Fruit fly (Drosophila melanogaster): ENCODE results near the gene csw.

The csw gene

DNA sequence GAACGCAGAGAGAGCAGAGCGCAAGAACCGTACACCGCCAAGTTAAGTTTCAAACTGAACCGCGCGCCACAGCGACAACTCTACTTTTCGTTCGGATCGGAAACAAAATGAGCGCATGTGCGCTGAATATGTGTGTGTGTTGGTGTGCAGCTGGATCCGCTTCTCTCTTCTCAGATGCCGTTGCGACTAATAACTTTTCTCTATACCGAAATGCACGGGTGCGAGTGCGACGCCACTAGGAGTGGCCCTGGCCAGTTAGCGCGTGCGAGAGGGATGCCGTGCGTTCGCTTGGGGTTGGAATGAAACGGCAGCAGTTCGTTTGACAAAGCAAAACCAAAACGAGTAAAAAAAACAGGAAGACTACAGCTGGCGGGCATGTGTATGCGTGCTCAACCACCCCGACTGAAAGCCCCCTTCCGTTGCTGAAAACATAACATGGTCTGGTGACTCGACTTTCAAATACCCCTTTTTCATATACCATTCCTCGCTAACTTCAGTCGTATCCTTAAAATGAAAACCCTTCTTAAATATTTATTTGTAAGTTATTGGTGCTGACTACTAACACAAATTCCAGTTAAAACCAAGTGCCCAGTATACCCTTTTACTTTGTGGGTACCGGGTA is 42.9 kb downstream of the csw start (continued):
- TF ChIP-seq kah (GFP tag; optimal IDR thresholded peaks at IDR 0.05) (peak; percentile 99), yki (optimal IDR thresholded peaks at IDR 0.05) (peak; percentile 29), CG8924 (tag; optimal IDR thresholded peaks at IDR 0.05) (peak; percentile 100), en (GFP tag; optimal IDR thresholded peaks at IDR 0.05) (peak; percentile 100), CHES-1-like (GFP tag; optimal IDR thresholded peaks at IDR 0.05) (peak; percentile 100), pfk (GFP tag; optimal IDR thresholded peaks at IDR 0.05) (peak; percentile 82), ash1 (GFP tag; optimal IDR thresholded peaks at IDR 0.05) (peak; percentile 100), CG4854 (GFP tag; optimal IDR thresholded peaks at IDR 0.05) (peak; percentile 100), dimm (GFP tag; IDR thresholded peaks at IDR 0.05) (peak; percentile 100), B-H1 (GFP tag; IDR thresholded peaks at IDR 0.05) (peak; percentile 100), zfh1 (GFP tag; IDR thresholded peaks at IDR 0.05) (peak; percentile 100), Deaf1 (tag; optimal IDR thresholded peaks at IDR 0.05) (peak; percentile 90), CG7357 (GFP tag; IDR thresholded peaks at IDR 0.05) (peak; percentile 99), CG34422 (GFP tag; IDR thresholded peaks at IDR 0.05) (peak; percentile 100), CG11085 (GFP tag; IDR thresholded peaks at IDR 0.05) (peak; percentile 100), CG14860 (GFP tag; IDR thresholded peaks at IDR 0.05; ENCODE audit: partially characterized antibody) (no peak), Myb (GFP tag; optimal IDR thresholded peaks at IDR 0.05) (peak; percentile 97), H15 (GFP tag; IDR thresholded peaks at IDR 0.05) (peak; percentile 100), ham (GFP tag; IDR thresholded peaks at IDR 0.05) (peak; percentile 100), chm (GFP tag; IDR thresholded peaks at IDR 0.05) (peak; percentile 100), Bgb (GFP tag; IDR thresholded peaks at IDR 0.05; ENCODE audit: partially characterized antibody) (peak; percentile 39; the same call in 1 of the 2 replicates), lov (optimal IDR thresholded peaks at IDR 0.05) (no peak), lov (GFP tag; IDR thresholded peaks at IDR 0.05) (peak; percentile 100), NC2α (GFP tag; optimal IDR thresholded peaks at IDR 0.05) (peak; percentile 100), zen2 (GFP tag; IDR thresholded peaks at IDR 0.05; ENCODE audit: partially characterized antibody) (no peak), Oli (tag; optimal IDR thresholded peaks at IDR 0.05) (peak; percentile 100), Xbp1 (GFP tag; optimal IDR thresholded peaks at IDR 0.05) (peak; percentile 100), CG3847 (GFP tag; IDR thresholded peaks at IDR 0.05) (peak; percentile 100), ssp (GFP tag; IDR thresholded peaks at IDR 0.05) (peak; percentile 97), CG7987 (GFP tag; optimal IDR thresholded peaks at IDR 0.05) (peak; percentile 99), ac (GFP tag; optimal IDR thresholded peaks at IDR 0.05) (peak; percentile 100), pho (GFP tag; optimal IDR thresholded peaks at IDR 0.05) (peak; percentile 100), CG9609 (GFP tag; optimal IDR thresholded peaks at IDR 0.05) (peak; percentile 100), CG31441 (GFP tag; IDR thresholded peaks at IDR 0.05) (peak; percentile 79), E2f1 (GFP tag; IDR thresholded peaks at IDR 0.05) (peak; percentile 100), CG8281 (tag; optimal IDR thresholded peaks at IDR 0.05) (peak; percentile 97), cato (GFP tag; optimal IDR thresholded peaks at IDR 0.05; ENCODE audit: borderline replicate concordance) (peak; percentile 100), exex (tag; optimal IDR thresholded peaks at IDR 0.05) (peak; percentile 97), Rfx (GFP tag; IDR thresholded peaks at IDR 0.05) (peak; percentile 100), peb (GFP tag; IDR thresholded peaks at IDR 0.05) (peak; percentile 100), dan (GFP tag; IDR thresholded peaks at IDR 0.05) (peak; percentile 100), CG5245 (GFP tag; optimal IDR thresholded peaks at IDR 0.05) (peak; percentile 100), CoRest (tag; optimal IDR thresholded peaks at IDR 0.05) (peak; percentile 100), nau (GFP tag; optimal IDR thresholded peaks at IDR 0.05) (peak; percentile 99), tin (GFP tag; optimal IDR thresholded peaks at IDR 0.05) (peak; percentile 100), CG6765 (GFP tag; optimal IDR thresholded peaks at IDR 0.05) (peak; percentile 97), Hr78 (GFP tag; optimal IDR thresholded peaks at IDR 0.05) (peak in 1 of 2 experiments; percentile 95), gt (GFP tag; IDR thresholded peaks at IDR 0.05) (peak; percentile 100), Dfd (GFP tag; optimal IDR thresholded peaks at IDR 0.05) (peak in 1 of 2 experiments; percentile 59), CG31388 (GFP tag; optimal IDR thresholded peaks at IDR 0.05) (peak; percentile 100), Chrac-16 (GFP tag; optimal IDR thresholded peaks at IDR 0.05) (peak; percentile 100)

Measured in whole organism, embryonic.